Fruit fly (Drosophila melanogaster): ENCODE results near the gene Proc.

Gene Proc

DNA sequence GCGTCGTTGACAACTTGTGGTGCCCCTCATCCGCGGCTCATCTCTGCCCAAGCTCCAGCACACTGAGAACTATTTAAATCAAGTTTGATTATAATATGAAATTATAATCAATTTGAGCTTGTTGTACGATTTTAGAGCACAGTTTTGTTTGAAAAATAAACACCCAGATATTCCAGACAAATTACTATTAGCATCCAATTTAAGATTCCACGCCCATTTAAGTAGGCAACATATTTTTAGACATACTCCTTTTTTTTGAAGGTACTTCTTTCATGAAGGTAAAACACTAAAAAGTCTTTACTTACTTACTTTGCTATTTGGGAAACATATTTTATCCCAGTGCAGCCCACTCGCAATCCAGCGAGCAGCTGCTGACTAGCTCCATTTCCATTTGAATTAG is 33.2 kb downstream of the Proc start (continued):
- peak; percentile 14 for TF ChIP-seq lilli (GFP tag; optimal IDR thresholded peaks at IDR 0.05)
- no peak for TF ChIP-seq kay (GFP tag; optimal IDR thresholded peaks at IDR 0.05)
- TF ChIP-seq Ravus (GFP tag; IDR thresholded peaks at IDR 0.05) = no peak
- no peak for TF ChIP-seq odd (GFP tag; optimal IDR thresholded peaks at IDR 0.05)
- no peak; the same call in 1 of the 2 replicates for TF ChIP-seq CG6689 (GFP tag; IDR thresholded peaks at IDR 0.05)
- no peak for TF ChIP-seq hkb (optimal IDR thresholded peaks at IDR 0.05)
- no peak; the same call in 1 of the 2 replicates for TF ChIP-seq hkb (GFP tag; IDR thresholded peaks at IDR 0.05)
- peak; percentile 18 for TF ChIP-seq CG18599 (GFP tag; optimal IDR thresholded peaks at IDR 0.05)
- 0 out of 2 replicates have a peak, but pooled peaks have one; percentile 35 for TF ChIP-seq slbo (GFP tag; IDR thresholded peaks at IDR 0.05)
- TF ChIP-seq CG6654 (GFP tag; optimal IDR thresholded peaks at IDR 0.05) = no peak
- peak; percentile 4 for TF ChIP-seq Fer1 (GFP tag; optimal IDR thresholded peaks at IDR 0.05)
- no peak for TF ChIP-seq corto (GFP tag; optimal IDR thresholded peaks at IDR 0.05)
- TF ChIP-seq grn (GFP tag; optimal IDR thresholded peaks at IDR 0.05) = no peak
- no peak for TF ChIP-seq CG3847 (GFP tag; IDR thresholded peaks at IDR 0.05)
- TF ChIP-seq CG33557 (GFP tag; optimal IDR thresholded peaks at IDR 0.05) = no peak
- TF ChIP-seq CG14014 (GFP tag; IDR thresholded peaks at IDR 0.05) = peak; percentile 19; the same call in 1 of the 2 replicates
- TF ChIP-seq PHDP (tag; optimal IDR thresholded peaks at IDR 0.05) = no peak
- peak; percentile 14 for TF ChIP-seq NfI (GFP tag; optimal IDR thresholded peaks at IDR 0.05)
- TF ChIP-seq Ptx1 (GFP tag; IDR thresholded peaks at IDR 0.05) = 0 out of 2 replicates have a peak, but pooled peaks have one; percentile 18
- peak; percentile 37 for TF ChIP-seq gem (tag; optimal IDR thresholded peaks at IDR 0.05)
- TF ChIP-seq CG3281 (GFP tag; optimal IDR thresholded peaks at IDR 0.05) = peak; percentile 8
- TF ChIP-seq CG7839 (tag; optimal IDR thresholded peaks at IDR 0.05) = peak; percentile 44
- no peak for TF ChIP-seq dpn (GFP tag; optimal IDR thresholded peaks at IDR 0.05)
- TF ChIP-seq CG14710 (tag; optimal IDR thresholded peaks at IDR 0.05) = no peak
- TF ChIP-seq CG32772 (GFP tag; IDR thresholded peaks at IDR 0.05) = 0 out of 2 replicates have a peak, but pooled peaks have one; percentile 13

DNA sequence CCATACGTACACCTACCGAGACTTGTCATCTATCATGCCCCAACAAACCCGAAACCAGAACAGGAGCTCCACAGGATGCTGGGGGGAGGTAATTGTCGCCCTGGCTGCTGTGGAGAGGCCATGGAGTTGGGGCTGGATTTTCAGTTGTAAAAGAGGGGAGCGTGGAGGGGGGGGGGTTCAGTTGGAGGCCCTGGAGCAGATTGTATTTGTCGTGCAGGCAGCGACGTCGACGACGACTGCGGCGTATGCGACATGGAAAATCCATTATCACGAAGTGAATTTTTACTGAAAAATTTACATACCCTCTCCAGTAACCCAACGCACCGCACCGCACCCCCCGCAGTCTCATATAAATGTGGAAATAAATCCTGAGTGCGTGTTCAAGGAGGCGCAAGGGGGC is 37.6 kb downstream of the Proc start:
- no peak for TF ChIP-seq Elba2 (GFP tag; optimal IDR thresholded peaks at IDR 0.05)
- peak; percentile 83 for TF ChIP-seq crol (GFP tag; IDR thresholded peaks at IDR 0.05)
- TF ChIP-seq Fer2 (tag; optimal IDR thresholded peaks at IDR 0.05) = no peak
- peak; percentile 42 for TF ChIP-seq Ets65A (GFP tag)
- no peak for TF ChIP-seq MBD-R2 (GFP tag; IDR thresholded peaks at IDR 0.05)
- no peak for TF ChIP-seq disco-r (GFP tag; optimal IDR thresholded peaks at IDR 0.05)
- no peak for TF ChIP-seq Gug (GFP tag; IDR thresholded peaks at IDR 0.05)
- no peak for TF ChIP-seq crp (GFP tag; optimal IDR thresholded peaks at IDR 0.05)
- no peak for TF ChIP-seq corto (GFP tag; optimal IDR thresholded peaks at IDR 0.05)
- no peak for TF ChIP-seq CG10979 (tag; optimal IDR thresholded peaks at IDR 0.05)
- TF ChIP-seq GATAe (GFP tag; conservative IDR thresholded peaks at IDR 0.05) = no peak
- TF ChIP-seq CG8290 (GFP tag; optimal IDR thresholded peaks at IDR 0.05) = no peak
- TF ChIP-seq CG8290 (tag; optimal IDR thresholded peaks at IDR 0.05) = no peak
- TF ChIP-seq Chrac-16 (GFP tag; optimal IDR thresholded peaks at IDR 0.05) = no peak
- no peak for TF ChIP-seq twi (tag; optimal IDR thresholded peaks at IDR 0.05)
- TF ChIP-seq ATbp (GFP tag; optimal IDR thresholded peaks at IDR 0.05) = no peak
- TF ChIP-seq Atf-2 (GFP tag; optimal IDR thresholded peaks at IDR 0.05) = no peak
- 0 out of 4 replicates have a peak, but pooled peaks have one; percentile 27 for TF ChIP-seq chinmo (GFP tag; IDR thresholded peaks at IDR 0.05; ENCODE audit: partially characterized antibody)
- no peak for TF ChIP-seq C15 (GFP tag; IDR thresholded peaks at IDR 0.05)
- no peak for TF ChIP-seq Lpt (GFP tag; optimal IDR thresholded peaks at IDR 0.05)
- TF ChIP-seq schlank (tag; optimal IDR thresholded peaks at IDR 0.05) = no peak
- TF ChIP-seq Adf1 (GFP tag; IDR thresholded peaks at IDR 0.05) = peak; percentile 76; the same call in 1 of the 2 replicates
- TF ChIP-seq Kr (GFP tag; optimal IDR thresholded peaks at IDR 0.05) = no peak
- no peak for TF ChIP-seq E2f2 (GFP tag; IDR thresholded peaks at IDR 0.05)
- TF ChIP-seq Dek (tag; optimal IDR thresholded peaks at IDR 0.05) = no peak
- no peak for TF ChIP-seq yki (optimal IDR thresholded peaks at IDR 0.05)
- TF ChIP-seq B-H2 (GFP tag; optimal IDR thresholded peaks at IDR 0.05) = no peak
- no peak for TF ChIP-seq CG2116 (GFP tag; optimal IDR thresholded peaks at IDR 0.05)
- 0 out of 2 replicates have a peak, but pooled peaks have one; percentile 3 for TF ChIP-seq CG16779 (GFP tag; IDR thresholded peaks at IDR 0.05)

Measured in whole organism, embryonic.